Fruit fly (Drosophila melanogaster): ENCODE measurements around the gene CG34027.

The CG34027 gene

dm6 chr3R:25080446-25080845 lies 28.4 kb downstream of the CG34027 start:
- TF ChIP-seq CG7045 (GFP tag; optimal IDR thresholded peaks at IDR 0.05) (no peak), Clk (GFP tag; optimal IDR thresholded peaks at IDR 0.05) (no peak), cnc (optimal IDR thresholded peaks at IDR 0.05) (no peak), Crg-1 (GFP tag; optimal IDR thresholded peaks at IDR 0.05) (no peak), pad (GFP tag; optimal IDR thresholded peaks at IDR 0.05) (peak; percentile 2)

- no peak for TF ChIP-seq CG1620 (GFP tag; optimal IDR thresholded peaks at IDR 0.05)
- TF ChIP-seq cnc (optimal IDR thresholded peaks at IDR 0.05): no peak
- no peak for TF ChIP-seq tj (GFP tag; optimal IDR thresholded peaks at IDR 0.05)
- no peak for TF ChIP-seq Crg-1 (GFP tag; optimal IDR thresholded peaks at IDR 0.05)
- no peak for TF ChIP-seq CG7101 (tag; optimal IDR thresholded peaks at IDR 0.05)
- no peak for TF ChIP-seq CG11617 (GFP tag; optimal IDR thresholded peaks at IDR 0.05)
- no peak for TF ChIP-seq ovo (GFP tag; optimal IDR thresholded peaks at IDR 0.05)
- TF ChIP-seq CG12768 (GFP tag; optimal IDR thresholded peaks at IDR 0.05): no peak
- TF ChIP-seq kay (GFP tag; ENCODE audit: borderline replicate concordance): no peak
- TF ChIP-seq CG5204 (GFP tag; optimal IDR thresholded peaks at IDR 0.05): no peak
- no peak for TF ChIP-seq toe (GFP tag; optimal IDR thresholded peaks at IDR 0.05)
- TF ChIP-seq CG33017 (tag; optimal IDR thresholded peaks at IDR 0.05): no peak
- TF ChIP-seq Clk (GFP tag; optimal IDR thresholded peaks at IDR 0.05): no peak
- TF ChIP-seq CG7045 (GFP tag; optimal IDR thresholded peaks at IDR 0.05): no peak
- TF ChIP-seq cic (GFP tag; optimal IDR thresholded peaks at IDR 0.05): no peak
- TF ChIP-seq pad (GFP tag; optimal IDR thresholded peaks at IDR 0.05): no peak
- TF ChIP-seq bab1 (GFP tag; optimal IDR thresholded peaks at IDR 0.05): no peak
- no peak for TF ChIP-seq CG14711 (tag; optimal IDR thresholded peaks at IDR 0.05)
Observed at dm6 chr3R:25078665-25079064, 30.2 kb downstream of the CG34027 start.

- no peak for TF ChIP-seq toe (GFP tag; optimal IDR thresholded peaks at IDR 0.05)
- TF ChIP-seq Clk (GFP tag; optimal IDR thresholded peaks at IDR 0.05): no peak
- TF ChIP-seq cic (GFP tag; optimal IDR thresholded peaks at IDR 0.05): no peak
- no peak for TF ChIP-seq tj (GFP tag; optimal IDR thresholded peaks at IDR 0.05)
- no peak for TF ChIP-seq bab1 (GFP tag; optimal IDR thresholded peaks at IDR 0.05)
- no peak for TF ChIP-seq CG5204 (GFP tag; optimal IDR thresholded peaks at IDR 0.05)
- no peak for TF ChIP-seq CG7101 (tag; optimal IDR thresholded peaks at IDR 0.05)
- TF ChIP-seq Hr96 (GFP tag; optimal IDR thresholded peaks at IDR 0.05): no peak
- no peak for TF ChIP-seq ovo (GFP tag; optimal IDR thresholded peaks at IDR 0.05)
- TF ChIP-seq kay (GFP tag; ENCODE audit: borderline replicate concordance): no peak
- TF ChIP-seq cnc (optimal IDR thresholded peaks at IDR 0.05): no peak
- TF ChIP-seq CG33017 (tag; optimal IDR thresholded peaks at IDR 0.05): no peak
- TF ChIP-seq pad (GFP tag; optimal IDR thresholded peaks at IDR 0.05): no peak
- no peak for TF ChIP-seq CG1620 (GFP tag; optimal IDR thresholded peaks at IDR 0.05)
- TF ChIP-seq CG14711 (tag; optimal IDR thresholded peaks at IDR 0.05): no peak
- no peak for TF ChIP-seq Mnt (GFP tag; optimal IDR thresholded peaks at IDR 0.05)
- no peak for TF ChIP-seq CG7045 (GFP tag; optimal IDR thresholded peaks at IDR 0.05)
- TF ChIP-seq CG12768 (GFP tag; optimal IDR thresholded peaks at IDR 0.05): no peak
- no peak for TF ChIP-seq Crg-1 (GFP tag; optimal IDR thresholded peaks at IDR 0.05)
Observed at dm6 chr3R:25077280-25077820, 31.5 kb downstream of the CG34027 start.

- TF ChIP-seq CG11617 (GFP tag; optimal IDR thresholded peaks at IDR 0.05): peak; percentile 12
- peak; percentile 59 for TF ChIP-seq CG7101 (tag; optimal IDR thresholded peaks at IDR 0.05)
- TF ChIP-seq CG7045 (GFP tag; optimal IDR thresholded peaks at IDR 0.05): no peak
- TF ChIP-seq Mnt (GFP tag; optimal IDR thresholded peaks at IDR 0.05): peak; percentile 96
- TF ChIP-seq Crg-1 (GFP tag; optimal IDR thresholded peaks at IDR 0.05): no peak
- TF ChIP-seq tj (GFP tag; optimal IDR thresholded peaks at IDR 0.05): no peak
- TF ChIP-seq Hr96 (GFP tag; optimal IDR thresholded peaks at IDR 0.05): no peak
- TF ChIP-seq toe (GFP tag; optimal IDR thresholded peaks at IDR 0.05): peak; percentile 30
- TF ChIP-seq ovo (GFP tag; optimal IDR thresholded peaks at IDR 0.05): no peak
- TF ChIP-seq CG14711 (tag; optimal IDR thresholded peaks at IDR 0.05): peak; percentile 59
- peak; percentile 9 for TF ChIP-seq CG12768 (GFP tag; optimal IDR thresholded peaks at IDR 0.05)
- no peak for TF ChIP-seq kay (GFP tag; ENCODE audit: borderline replicate concordance)
- no peak for TF ChIP-seq cic (GFP tag; optimal IDR thresholded peaks at IDR 0.05)
Observed at dm6 chr3R:25074558-25074964, 34.3 kb downstream of the CG34027 start, which contains the start of the genes shams and CG11920. TSS of gene shams (minus strand) at chr3R:25074607. TSS of gene CG11920 (plus strand) at chr3R:25074877.

dm6 chr3R:25070871-25071270 lies 38.0 kb downstream of the CG34027 start, which contains the start of gene CG11836:
TSS of gene CG11836 (plus strand) at chr3R:25071126.
- TF ChIP-seq ovo (GFP tag; optimal IDR thresholded peaks at IDR 0.05): no peak
- TF ChIP-seq CG1620 (GFP tag; optimal IDR thresholded peaks at IDR 0.05): no peak
- TF ChIP-seq tj (GFP tag; optimal IDR thresholded peaks at IDR 0.05): no peak
- TF ChIP-seq toe (GFP tag; optimal IDR thresholded peaks at IDR 0.05): no peak

DNA sequence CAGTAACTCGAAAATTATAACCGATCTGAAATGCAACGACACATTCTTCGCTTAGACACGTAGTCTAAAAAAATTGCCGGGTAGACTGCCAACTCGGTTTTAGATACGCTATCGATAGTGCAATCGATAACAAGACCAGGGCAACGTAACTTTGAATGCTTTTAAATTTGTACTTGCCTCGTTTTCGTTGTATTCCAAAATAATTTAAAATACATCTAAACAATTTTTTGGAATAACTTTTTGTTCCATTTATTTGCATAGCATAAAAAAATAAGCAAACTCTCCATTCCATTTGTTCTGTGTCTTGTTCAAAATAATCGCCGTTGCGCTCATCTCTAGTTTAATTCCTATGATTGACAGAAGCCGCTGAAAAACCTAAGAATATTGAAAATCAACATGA lies 39.3 kb downstream of the CG34027 start, which contains the start of the genes Stt3B and CG11839:
Gene Stt3B, minus strand, starts transcription at position 69 of the 400 bp plus-strand sequence.
Gene CG11839, plus strand, starts transcription at position 359 of the 400 bp plus-strand sequence.
- no peak for TF ChIP-seq cic (GFP tag; optimal IDR thresholded peaks at IDR 0.05)
- peak; percentile 88 for TF ChIP-seq toe (GFP tag; optimal IDR thresholded peaks at IDR 0.05)
- TF ChIP-seq CG14711 (tag; optimal IDR thresholded peaks at IDR 0.05): peak; percentile 69
- TF ChIP-seq cnc (optimal IDR thresholded peaks at IDR 0.05): no peak
- peak; percentile 48 for TF ChIP-seq CG33017 (tag; optimal IDR thresholded peaks at IDR 0.05)
- TF ChIP-seq CG12768 (GFP tag; optimal IDR thresholded peaks at IDR 0.05): peak; percentile 33
- peak; percentile 54 for TF ChIP-seq CG7045 (GFP tag; optimal IDR thresholded peaks at IDR 0.05)
- TF ChIP-seq ovo (GFP tag; optimal IDR thresholded peaks at IDR 0.05): peak; percentile 45
- TF ChIP-seq CG1620 (GFP tag; optimal IDR thresholded peaks at IDR 0.05): peak; percentile 88
- TF ChIP-seq CG7101 (tag; optimal IDR thresholded peaks at IDR 0.05): peak; percentile 76
- TF ChIP-seq CG11617 (GFP tag; optimal IDR thresholded peaks at IDR 0.05): peak; percentile 77
- TF ChIP-seq kay (GFP tag; ENCODE audit: borderline replicate concordance): no peak
- no peak for TF ChIP-seq CG5204 (GFP tag; optimal IDR thresholded peaks at IDR 0.05)
- TF ChIP-seq Crg-1 (GFP tag; optimal IDR thresholded peaks at IDR 0.05): peak; percentile 45
- peak; percentile 84 for TF ChIP-seq bab1 (GFP tag; optimal IDR thresholded peaks at IDR 0.05)
- peak; percentile 51 for TF ChIP-seq Clk (GFP tag; optimal IDR thresholded peaks at IDR 0.05)
- no peak for TF ChIP-seq Hr96 (GFP tag; optimal IDR thresholded peaks at IDR 0.05)
- peak; percentile 82 for TF ChIP-seq Mnt (GFP tag; optimal IDR thresholded peaks at IDR 0.05)
- peak; percentile 46 for TF ChIP-seq pad (GFP tag; optimal IDR thresholded peaks at IDR 0.05)
- TF ChIP-seq tj (GFP tag; optimal IDR thresholded peaks at IDR 0.05): peak; percentile 56
